Worm (Caenorhabditis elegans): ENCODE data around the gene pals-24.

pals-24 gene

DNA sequence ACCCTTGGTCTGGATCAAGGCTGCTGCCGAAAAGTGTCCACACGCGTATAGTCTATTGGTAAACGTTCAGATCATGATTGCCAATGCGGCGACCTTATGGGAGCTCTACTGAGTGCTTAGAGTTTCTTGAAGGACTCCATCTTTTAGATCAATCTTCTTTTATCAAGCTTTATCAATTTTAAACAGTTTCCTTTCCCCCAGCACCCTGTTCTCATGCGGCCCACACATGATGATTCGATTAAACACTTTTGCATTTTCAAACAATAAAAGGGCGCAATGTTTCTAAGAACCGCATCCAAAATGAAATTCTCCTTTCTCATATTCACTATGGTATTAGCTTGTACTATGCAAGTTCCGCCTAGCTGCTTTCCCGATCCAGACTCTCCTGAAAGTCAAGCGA, 45.2 kb downstream of the pals-24 start, which contains the start of gene F40G9.7:
Gene F40G9.7 (plus strand): TSS at position 301 of the 400 bp plus-strand sequence.
- TF ChIP-seq ama-1 (optimal IDR thresholded peaks at IDR 0.05) = no peak
- TF ChIP-seq tbx-37 (GFP tag; conservative IDR thresholded peaks at IDR 0.05) = no peak
- TF ChIP-seq hmbx-1 (tag; optimal IDR thresholded peaks at IDR 0.05) = no peak
- no peak for TF ChIP-seq sea-1 (GFP tag; conservative IDR thresholded peaks at IDR 0.05)
- no peak for TF ChIP-seq B0310.2 (tag; optimal IDR thresholded peaks at IDR 0.05)
- no peak for TF ChIP-seq F13C5.2 (tag; optimal IDR thresholded peaks at IDR 0.05)
- TF ChIP-seq ceh-36 (tag; optimal IDR thresholded peaks at IDR 0.05) = no peak
- no peak for TF ChIP-seq tra-4 (tag; optimal IDR thresholded peaks at IDR 0.05)
- TF ChIP-seq hmg-4 (GFP tag; optimal IDR thresholded peaks at IDR 0.05) = no peak
- TF ChIP-seq ets-7 (tag; optimal IDR thresholded peaks at IDR 0.05) = no peak
- TF ChIP-seq ceh-13 (GFP tag; optimal IDR thresholded peaks at IDR 0.05) = no peak

DNA sequence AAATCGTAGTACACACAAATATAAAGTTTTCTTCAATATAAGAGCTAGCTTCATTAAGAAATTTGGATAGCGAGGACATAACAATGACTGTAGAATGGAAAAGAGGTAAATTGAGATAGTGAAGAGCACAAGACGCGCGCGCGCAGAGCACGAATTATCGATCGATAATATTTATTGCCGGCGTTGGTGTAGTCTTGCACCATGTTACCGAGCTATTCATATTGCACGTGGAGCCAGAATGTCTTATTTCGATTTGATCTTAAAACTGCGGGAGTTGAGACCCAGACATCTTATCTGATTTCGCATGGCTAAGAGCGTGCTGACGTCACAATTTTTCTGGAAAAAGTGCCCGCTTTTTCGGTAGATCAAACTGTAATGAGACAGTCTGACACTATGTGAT, 49.2 kb downstream of the pals-24 start, which contains the start of gene F40G9.18:
Gene F40G9.18 (minus strand): TSS at position 101 of the 400 bp plus-strand sequence.
- no peak for TF ChIP-seq hnd-1 (tag; optimal IDR thresholded peaks at IDR 0.05)
- no peak for TF ChIP-seq tbx-37 (GFP tag; conservative IDR thresholded peaks at IDR 0.05)
- no peak for TF ChIP-seq sea-1 (GFP tag; conservative IDR thresholded peaks at IDR 0.05)
- TF ChIP-seq hmbx-1 (tag; optimal IDR thresholded peaks at IDR 0.05) = no peak
- TF ChIP-seq tbx-11 (GFP tag; IDR thresholded peaks at IDR 0.05) = no peak
- TF ChIP-seq ets-7 (tag; optimal IDR thresholded peaks at IDR 0.05) = no peak
- no peak for TF ChIP-seq ama-1 (optimal IDR thresholded peaks at IDR 0.05)
- TF ChIP-seq tra-4 (tag; optimal IDR thresholded peaks at IDR 0.05) = no peak
- no peak for TF ChIP-seq hmg-4 (GFP tag; optimal IDR thresholded peaks at IDR 0.05)
- no peak for TF ChIP-seq B0310.2 (tag; optimal IDR thresholded peaks at IDR 0.05)
- no peak for TF ChIP-seq pes-1 (GFP tag; IDR thresholded peaks at IDR 0.05)
- no peak for TF ChIP-seq F13C5.2 (tag; optimal IDR thresholded peaks at IDR 0.05)
- TF ChIP-seq ceh-36 (tag; optimal IDR thresholded peaks at IDR 0.05) = no peak
- TF ChIP-seq ceh-13 (GFP tag; optimal IDR thresholded peaks at IDR 0.05) = no peak
- no peak for TF ChIP-seq scrt-1 (GFP tag; IDR thresholded peaks at IDR 0.05)
- TF ChIP-seq aly-1 (tag; optimal IDR thresholded peaks at IDR 0.05) = no peak
- no peak for TF ChIP-seq flt-1 (GFP tag; IDR thresholded peaks at IDR 0.05)

DNA sequence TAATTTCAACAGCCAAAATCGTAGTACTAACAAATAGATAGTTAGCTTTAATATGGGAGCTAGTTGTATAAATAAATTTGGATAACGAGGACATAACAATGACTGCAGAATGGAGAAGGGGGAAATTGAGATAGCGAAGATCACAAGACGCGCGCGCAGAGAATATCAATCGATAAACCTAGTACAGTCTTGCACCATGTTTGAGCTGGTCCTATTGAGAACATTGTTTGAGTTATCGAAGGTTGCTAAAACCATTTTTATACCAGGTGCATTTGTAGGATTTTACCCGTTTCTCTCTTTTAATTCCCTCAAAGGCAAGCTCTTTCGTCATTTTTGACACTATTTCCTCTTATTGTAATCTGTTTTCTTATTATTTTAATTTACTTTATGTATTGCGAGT, 51.4 kb downstream of the pals-24 start, which contains the start of the genes F40G9.9 and F40G9.12:
Gene F40G9.9 (minus strand): TSS at position 101 of the 400 bp plus-strand sequence.
Gene F40G9.12 (plus strand): TSS at position 231 of the 400 bp plus-strand sequence.
- no peak for TF ChIP-seq B0310.2 (tag; optimal IDR thresholded peaks at IDR 0.05)
- TF ChIP-seq ama-1 (optimal IDR thresholded peaks at IDR 0.05) = no peak
- no peak for TF ChIP-seq flt-1 (GFP tag; IDR thresholded peaks at IDR 0.05)

DNA sequence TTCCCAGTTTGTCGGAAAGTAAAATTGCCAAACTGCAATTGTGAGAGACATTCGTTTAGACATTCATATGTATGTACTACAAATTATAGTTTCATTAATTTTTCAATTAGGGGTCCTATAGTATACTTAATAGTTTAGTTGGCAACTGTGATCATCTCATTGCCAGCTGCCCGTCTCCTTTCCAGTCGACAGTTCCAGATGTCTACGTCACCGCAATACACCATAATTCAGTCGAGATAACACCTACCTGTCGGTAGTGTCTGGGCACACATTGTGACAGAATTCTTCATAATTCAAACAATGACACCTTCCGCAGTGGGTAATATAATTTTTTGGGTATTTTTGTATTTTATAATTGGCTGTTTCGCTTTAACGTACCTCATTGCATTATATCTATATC, 53.3 kb downstream of the pals-24 start, which contains the start of gene F40G9.19:
Gene F40G9.19 (plus strand): TSS at position 301 of the 400 bp plus-strand sequence.
- TF ChIP-seq ceh-36 (tag; optimal IDR thresholded peaks at IDR 0.05) (no peak), tra-4 (tag; optimal IDR thresholded peaks at IDR 0.05) (no peak), hmbx-1 (tag; optimal IDR thresholded peaks at IDR 0.05) (no peak), hmg-4 (GFP tag; optimal IDR thresholded peaks at IDR 0.05) (no peak), ets-7 (tag; optimal IDR thresholded peaks at IDR 0.05) (no peak), scrt-1 (GFP tag; IDR thresholded peaks at IDR 0.05) (no peak), pes-1 (GFP tag; IDR thresholded peaks at IDR 0.05) (no peak), sea-1 (GFP tag; conservative IDR thresholded peaks at IDR 0.05) (no peak), aly-1 (tag; optimal IDR thresholded peaks at IDR 0.05) (no peak), F13C5.2 (tag; optimal IDR thresholded peaks at IDR 0.05) (no peak), tbx-11 (GFP tag; IDR thresholded peaks at IDR 0.05) (no peak), tbx-37 (GFP tag; conservative IDR thresholded peaks at IDR 0.05) (no peak), flt-1 (GFP tag; IDR thresholded peaks at IDR 0.05) (no peak), hnd-1 (tag; optimal IDR thresholded peaks at IDR 0.05) (no peak), B0310.2 (tag; optimal IDR thresholded peaks at IDR 0.05) (no peak), ceh-13 (GFP tag; optimal IDR thresholded peaks at IDR 0.05) (no peak), ama-1 (optimal IDR thresholded peaks at IDR 0.05) (no peak)
